Fruit fly (Drosophila melanogaster) whole organism, embryonic: Measurements from ENCODE around the gene sesB.

Experiments
- ATbp ChIP-seq: fragments of 200-800 bp; sonication (Bioruptor generic); optimal IDR thresholded peaks from 2 replicates; lab custom pipeline; 2017; ENCODE audit warnings: missing biosample characterization, mild to moderate bottlenecking, missing genetic modification characterization, missing genetic modification reagents
- Ada2b ChIP-seq: fragments of 200-800 bp; sonication (Bioruptor generic); IDR thresholded peaks from 2 replicates; pipeline ENCODE4 v1.3.6; 2022; ENCODE audit warnings: missing biosample characterization, missing genetic modification characterization
- Antp ChIP-seq: fragments of 200-800 bp; sonication (Bioruptor generic); optimal IDR thresholded peaks from 3 replicates; lab custom pipeline; 2016; ENCODE audit warnings: missing biosample characterization, missing genetic modification characterization
- Bteb2 ChIP-seq: fragments of 200-800 bp; sonication (Bioruptor generic); optimal IDR thresholded peaks from 2 replicates; lab custom pipeline; 2016; ENCODE audit warnings: missing biosample characterization, missing genetic modification characterization
- CG10267 ChIP-seq: fragments of 200-800 bp; sonication (Bioruptor generic); optimal IDR thresholded peaks from 2 replicates; lab custom pipeline; 2018; ENCODE audit warnings: missing biosample characterization, mild to moderate bottlenecking, missing genetic modification characterization, moderate library complexity
- CG10959 ChIP-seq: fragments of 200-800 bp; sonication (Bioruptor generic); IDR thresholded peaks from 2 replicates; pipeline ENCODE4 v1.3.6; 2022; ENCODE audit warnings: missing biosample characterization, missing genetic modification characterization
- CG11247 ChIP-seq: fragments of 200-800 bp; sonication (Bioruptor generic); IDR thresholded peaks from 2 replicates; pipeline ENCODE4 v1.3.6; 2022; ENCODE audit warnings: missing biosample characterization, missing genetic modification characterization
- CG11456 ChIP-seq: fragments of 200-800 bp; sonication (Bioruptor generic); IDR thresholded peaks from 3 replicates; pipeline ENCODE4 v1.3.6; 2022; ENCODE audit warnings: missing biosample characterization, missing genetic modification characterization
- CG13287 ChIP-seq: fragments of 200-800 bp; sonication (Bioruptor generic); IDR thresholded peaks from 2 replicates; pipeline ENCODE4 v1.3.6; 2022; ENCODE audit warnings: missing biosample characterization, missing genetic modification characterization; ENCODE audit not compliant: partially characterized antibody
- CG15269 ChIP-seq: fragments of 200-800 bp; sonication (Bioruptor generic); optimal IDR thresholded peaks from 2 replicates; lab custom pipeline; 2018; ENCODE audit warnings: missing biosample characterization, mild to moderate bottlenecking, missing genetic modification characterization, moderate library complexity
- CG1529 ChIP-seq: fragments of 200-800 bp; sonication (Bioruptor generic); optimal IDR thresholded peaks from 3 replicates; lab custom pipeline; 2018; ENCODE audit warnings: missing biosample characterization, missing genetic modification characterization
- CG15601 ChIP-seq: fragments of 200-800 bp; sonication (Bioruptor generic); optimal IDR thresholded peaks from 3 replicates; lab custom pipeline; 2019; ENCODE audit warnings: missing biosample characterization, mild to moderate bottlenecking, missing genetic modification characterization, moderate library complexity
- CG17802 ChIP-seq: fragments of 200-800 bp; sonication (Bioruptor generic); optimal IDR thresholded peaks from 2 replicates; lab custom pipeline; 2018; ENCODE audit warnings: missing biosample characterization, mild to moderate bottlenecking, missing genetic modification characterization, moderate library complexity
- CG17912 ChIP-seq: fragments of 200-800 bp; sonication (Bioruptor generic); optimal IDR thresholded peaks from 2 replicates; lab custom pipeline; 2018; ENCODE audit warnings: missing biosample characterization, mild to moderate bottlenecking, missing genetic modification characterization
- CG32767 ChIP-seq: fragments of 200-800 bp; sonication (Bioruptor generic); IDR thresholded peaks from 2 replicates; pipeline ENCODE4 v1.3.6; 2022; ENCODE audit warnings: missing biosample characterization, missing genetic modification characterization
- CG33213 ChIP-seq: fragments of 200-800 bp; sonication (Bioruptor generic); optimal IDR thresholded peaks from 3 replicates; lab custom pipeline; 2016; ENCODE audit warnings: missing biosample characterization, missing genetic modification characterization
- CG33557 ChIP-seq: fragments of 200-800 bp; sonication (Bioruptor generic); optimal IDR thresholded peaks from 2 replicates; lab custom pipeline; 2019; ENCODE audit warnings: missing biosample characterization, mild to moderate bottlenecking, missing genetic modification characterization, moderate library complexity
- CG4328 ChIP-seq: fragments of 200-800 bp; sonication (Bioruptor generic); optimal IDR thresholded peaks from 3 replicates; lab custom pipeline; 2017; ENCODE audit warnings: missing biosample characterization, missing genetic modification reagents, missing genetic modification characterization
- CG5953 ChIP-seq: fragments of 200-800 bp; sonication (Bioruptor generic); IDR thresholded peaks from 2 replicates; pipeline ENCODE4 v1.3.6; 2022; ENCODE audit warnings: missing biosample characterization, missing genetic modification characterization
- CG8765 ChIP-seq: fragments of 200-800 bp; sonication (Bioruptor generic); IDR thresholded peaks from 2 replicates; pipeline ENCODE4 v1.3.6; 2022; ENCODE audit warnings: missing biosample characterization, missing genetic modification characterization
- CoRest ChIP-seq: fragments of 200-800 bp; sonication (Bioruptor generic); optimal IDR thresholded peaks from 3 replicates; lab custom pipeline; 2018; ENCODE audit warnings: missing biosample characterization, mild to moderate bottlenecking, missing genetic modification characterization, moderate library complexity
- Dref ChIP-seq: fragments of 200-800 bp; sonication (Bioruptor generic); IDR thresholded peaks from 2 replicates; pipeline ENCODE4 v1.3.6; 2022; ENCODE audit warnings: missing biosample characterization, missing genetic modification characterization
- HHEX ChIP-seq: fragments of 200-800 bp; sonication (Bioruptor generic); optimal IDR thresholded peaks from 3 replicates; lab custom pipeline; 2017; ENCODE audit warnings: missing biosample characterization, mild to moderate bottlenecking, missing genetic modification characterization, missing genetic modification reagents
- Hmr ChIP-seq: fragments of 200-800 bp; sonication (Bioruptor generic); optimal IDR thresholded peaks from 3 replicates; lab custom pipeline; 2017; ENCODE audit warnings: mild to moderate bottlenecking, missing biosample characterization, missing genetic modification reagents, missing genetic modification characterization
- MBD-R2 ChIP-seq: fragments of 200-800 bp; sonication (Bioruptor generic); IDR thresholded peaks from 2 replicates; pipeline ENCODE4 v1.3.6; 2022; ENCODE audit warnings: missing biosample characterization, missing genetic modification characterization
- Med ChIP-seq: fragments of 200-800 bp; sonication (Bioruptor generic); peaks from one replicate; lab custom pipeline; 2016; ENCODE audit warnings: missing biosample characterization, missing genetic modification characterization, mild to moderate bottlenecking, inconsistent platforms, moderate library complexity
- Mrtf ChIP-seq: fragments of 200-800 bp; sonication (Bioruptor generic); IDR thresholded peaks from 3 replicates; pipeline ENCODE4 v1.3.6; 2022; ENCODE audit warnings: missing biosample characterization, missing genetic modification characterization
- Spps ChIP-seq: fragments of 200-800 bp; sonication (Bioruptor generic); optimal IDR thresholded peaks from 2 replicates; lab custom pipeline; 2018; ENCODE audit warnings: missing biosample characterization, mild to moderate bottlenecking, missing genetic modification characterization
- Sry-δ ChIP-seq: fragments of 200-800 bp; sonication (Bioruptor generic); optimal IDR thresholded peaks from 2 replicates; lab custom pipeline; 2016; ENCODE audit warnings: missing biosample characterization, missing genetic modification characterization
- Ssrp ChIP-seq: fragments of 200-800 bp; sonication (Bioruptor generic); optimal IDR thresholded peaks from 2 replicates; lab custom pipeline; 2018; ENCODE audit warnings: missing biosample characterization, mild to moderate bottlenecking, missing genetic modification characterization, moderate library complexity
- ase ChIP-seq: fragments of 200-800 bp; sonication (Bioruptor generic); IDR thresholded peaks from 3 replicates; pipeline ENCODE4 v1.3.6; 2022; ENCODE audit warnings: missing biosample characterization, missing genetic modification characterization
- bcd ChIP-seq: fragments of 200-800 bp; sonication (Bioruptor generic); optimal IDR thresholded peaks from 2 replicates; lab custom pipeline; 2017; ENCODE audit warnings: missing biosample characterization, mild to moderate bottlenecking, missing genetic modification characterization
- bowl ChIP-seq: fragments of 200-800 bp; sonication (Bioruptor generic); IDR thresholded peaks from 2 replicates; pipeline ENCODE4 v1.3.6; 2022; ENCODE audit warnings: missing biosample characterization, missing genetic modification characterization
- crp ChIP-seq, 2 experiments: fragments of 200-800 bp; sonication (Bioruptor generic); optimal IDR thresholded peaks; 2 replicates in 1 of 2; 3 replicates in 1 of 2; lab custom pipeline; 2017; ENCODE audit warnings: missing biosample characterization in 2 of 2, missing genetic modification characterization in 2 of 2, mild to moderate bottlenecking in 1 of 2, moderate library complexity in 1 of 2
- fu2 ChIP-seq: fragments of 200-800 bp; sonication (Bioruptor generic); optimal IDR thresholded peaks from 2 replicates; lab custom pipeline; 2016; ENCODE audit warnings: missing biosample characterization, missing genetic modification characterization
- h ChIP-seq: fragments of >200 bp; optimal IDR thresholded peaks from 2 replicates; lab custom pipeline; 2017
- hb ChIP-seq: fragments of 200-800 bp; sonication (Bioruptor generic); IDR thresholded peaks from 3 replicates; pipeline ENCODE4 v1.3.6; 2022; ENCODE audit warnings: missing biosample characterization, missing genetic modification characterization; ENCODE audit not compliant: partially characterized antibody
- her ChIP-seq: fragments of 200-800 bp; sonication (Bioruptor generic); optimal IDR thresholded peaks from 2 replicates; lab custom pipeline; 2016; ENCODE audit warnings: missing biosample characterization, missing genetic modification characterization
- lilli ChIP-seq: fragments of 200-800 bp; sonication (Bioruptor generic); optimal IDR thresholded peaks from 3 replicates; lab custom pipeline; 2016; ENCODE audit warnings: missing biosample characterization, missing genetic modification characterization
- lmd ChIP-seq: fragments of 200-800 bp; sonication (Bioruptor generic); IDR thresholded peaks from 2 replicates; pipeline ENCODE4 v1.3.6; 2022; ENCODE audit warnings: missing biosample characterization, missing genetic modification characterization
- lov ChIP-seq, 2 experiments: fragments of 200-800 bp in 1 of 2; fragments of >200 bp in 1 of 2; sonication (Bioruptor generic) in 1 of 2; IDR thresholded peaks in 1 of 2; optimal IDR thresholded peaks in 1 of 2; 2 replicates in 1 of 2; 3 replicates in 1 of 2; pipeline versions ENCODE4 v1.3.6 to Lab custom; 2017 to 2022; ENCODE audit warnings: missing biosample characterization in 1 of 2, missing genetic modification characterization in 1 of 2
- mam ChIP-seq: fragments of 200-800 bp; sonication (Bioruptor generic); optimal IDR thresholded peaks from 3 replicates; lab custom pipeline; 2016; ENCODE audit warnings: missing biosample characterization, missing genetic modification characterization
- odd ChIP-seq: fragments of 200-800 bp; sonication (Bioruptor generic); optimal IDR thresholded peaks from 2 replicates; lab custom pipeline; 2017; ENCODE audit warnings: missing biosample characterization, mild to moderate bottlenecking, missing genetic modification characterization
- phol ChIP-seq: fragments of 200-800 bp; sonication (Bioruptor generic); optimal IDR thresholded peaks from 3 replicates; lab custom pipeline; 2018; ENCODE audit warnings: missing biosample characterization, mild to moderate bottlenecking, missing genetic modification characterization, moderate library complexity
- so ChIP-seq: fragments of 200-800 bp; sonication (Bioruptor generic); IDR thresholded peaks from 3 replicates; pipeline ENCODE4 v1.3.6; 2022; ENCODE audit warnings: missing biosample characterization, missing genetic modification characterization
- stc ChIP-seq: fragments of 200-800 bp; sonication (Bioruptor generic); IDR thresholded peaks from 2 replicates; pipeline ENCODE4 v1.3.6; 2022; ENCODE audit warnings: missing biosample characterization, missing genetic modification characterization
- sug ChIP-seq: fragments of 200-800 bp; optimal IDR thresholded peaks from 2 replicates; lab custom pipeline; 2019; ENCODE audit warnings: missing biosample characterization, mild to moderate bottlenecking, missing genetic modification characterization, moderate library complexity
- tna ChIP-seq: fragments of 200-800 bp; sonication (Bioruptor generic); IDR thresholded peaks from 2 replicates; pipeline ENCODE4 v1.3.6; 2022; ENCODE audit warnings: missing biosample characterization, missing genetic modification characterization; ENCODE audit not compliant: partially characterized antibody
- toy ChIP-seq: fragments of 200-800 bp; sonication (Bioruptor generic); IDR thresholded peaks from 2 replicates; pipeline ENCODE4 v1.3.6; 2022; ENCODE audit warnings: missing biosample characterization, missing genetic modification characterization
- z ChIP-seq: fragments of 200-800 bp; sonication (Bioruptor generic); IDR thresholded peaks from 3 replicates; pipeline ENCODE4 v1.3.6; 2022; ENCODE audit warnings: missing biosample characterization, missing genetic modification characterization
- zfh1 ChIP-seq: fragments of 200-800 bp; sonication (Bioruptor generic); IDR thresholded peaks from 3 replicates; pipeline ENCODE4 v1.3.6; 2022; ENCODE audit warnings: missing biosample characterization, missing genetic modification characterization

The sesB gene

DNA sequence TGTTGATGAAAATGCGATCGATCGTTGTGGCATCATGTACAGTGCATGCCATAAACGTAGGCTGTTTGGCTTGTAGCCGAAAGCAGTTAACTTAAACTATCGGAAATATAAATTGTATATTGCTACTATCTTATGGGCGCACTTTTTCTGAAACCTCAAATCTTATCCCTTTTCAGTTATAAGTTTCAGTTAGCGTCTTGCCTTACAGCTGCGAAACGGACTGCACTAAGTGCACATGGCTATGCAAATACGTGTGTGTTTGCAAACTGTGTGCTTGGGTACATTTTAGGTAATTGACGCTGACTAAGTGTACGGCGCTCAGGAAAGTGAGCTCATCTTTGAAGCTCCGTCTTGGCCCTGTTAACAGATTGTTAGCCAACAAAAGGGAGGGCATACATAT lies 11.1 kb downstream of the sesB start (continued):
- TF ChIP-seq CG13287 (GFP tag; lab: Robert Waterston, UW) = no peak
- TF ChIP-seq Bteb2 (GFP tag; lab: Kevin White, UChicago) = no peak
- no peak for TF ChIP-seq fu2 (GFP tag; lab: Kevin White, UChicago)
- peak; percentile 7 for TF ChIP-seq odd
- TF ChIP-seq lov (optimal IDR thresholded peaks at IDR 0.05; lab: Kevin White, UChicago) = no peak
- TF ChIP-seq lov (GFP tag; IDR thresholded peaks at IDR 0.05; lab: Robert Waterston, UW) = no peak
- peak; percentile 58; the same call in 1 of the 3 replicates for TF ChIP-seq CG11456 (GFP tag; lab: Robert Waterston, UW)
- peak; percentile 69 for TF ChIP-seq CG15269
- TF ChIP-seq CG33557 = no peak
- no peak for TF ChIP-seq CG10267
- TF ChIP-seq ase (GFP tag; lab: Robert Waterston, UW) = peak; percentile 65; the same call in 2 of the 3 replicates
- no peak for TF ChIP-seq Sry-δ (GFP tag; lab: Kevin White, UChicago)
- TF ChIP-seq zfh1 = 0 out of 3 replicates have a peak, but pooled peaks have one; percentile 32
- TF ChIP-seq CG4328 (GFP tag; lab: Kevin White, UChicago) = peak; percentile 1
- no peak for TF ChIP-seq h (lab: Kevin White, UChicago)
- TF ChIP-seq CG10959 (GFP tag; lab: Robert Waterston, UW) = no peak
- no peak for TF ChIP-seq z (GFP tag; lab: Robert Waterston, UW)
- no peak for TF ChIP-seq CG8765 (GFP tag; lab: Robert Waterston, UW)
- peak; percentile 43 for TF ChIP-seq bcd (GFP tag; lab: Kevin White, UChicago)
- no peak for TF ChIP-seq CG17912 (GFP tag; lab: Kevin White, UChicago)
- TF ChIP-seq CG33213 (GFP tag; lab: Kevin White, UChicago) = peak; percentile 5
- peak; percentile 49; the same call in 1 of the 2 replicates for TF ChIP-seq Ada2b (GFP tag; lab: Robert Waterston, UW)
- peak; percentile 12 for TF ChIP-seq Ssrp (tag; lab: Kevin White, UChicago)
- peak; percentile 76; the same call in 2 of the 3 replicates for TF ChIP-seq so
- TF ChIP-seq Dref (GFP tag; lab: Robert Waterston, UW) = no peak
- no peak for TF ChIP-seq MBD-R2
- peak; percentile 44 for TF ChIP-seq CoRest (tag; lab: Kevin White, UChicago)
- TF ChIP-seq CG32767 (GFP tag; lab: Robert Waterston, UW) = peak; percentile 43; the same call in 1 of the 2 replicates
- TF ChIP-seq toy (GFP tag; lab: Robert Waterston, UW) = no peak
- no peak for TF ChIP-seq her (GFP tag; lab: Kevin White, UChicago)
- TF ChIP-seq CG5953 (GFP tag; lab: Robert Waterston, UW) = peak; percentile 43; the same call in 1 of the 2 replicates
- peak; percentile 37 for TF ChIP-seq phol
- TF ChIP-seq sug (tag; lab: Kevin White, UChicago) = no peak
- peak; percentile 84 for TF ChIP-seq Med (GFP tag; lab: Kevin White, UChicago)
- TF ChIP-seq bowl = peak; percentile 21; the same call in 1 of the 2 replicates
- TF ChIP-seq CG11247 (GFP tag; lab: Robert Waterston, UW) = peak; percentile 55; the same call in 1 of the 2 replicates
- peak; percentile 41 for TF ChIP-seq Antp (GFP tag; lab: Kevin White, UChicago)
- no peak for TF ChIP-seq tna
- peak; percentile 32 for TF ChIP-seq CG1529
- TF ChIP-seq hb (GFP tag; lab: Robert Waterston, UW) = no peak
- TF ChIP-seq crp (GFP tag; optimal IDR thresholded peaks at IDR 0.05; lab: Kevin White, UChicago) = no peak
- TF ChIP-seq mam = peak; percentile 13
- peak; percentile 35 for TF ChIP-seq lilli
- no peak for TF ChIP-seq CG15601
- TF ChIP-seq Spps (tag; lab: Kevin White, UChicago) = no peak
- TF ChIP-seq CG17802 (tag; lab: Kevin White, UChicago) = no peak
- TF ChIP-seq HHEX (GFP tag; lab: Kevin White, UChicago) = peak; percentile 22
- TF ChIP-seq Mrtf = 0 out of 3 replicates have a peak, but pooled peaks have one; percentile 57
- TF ChIP-seq stc (GFP tag; lab: Robert Waterston, UW) = peak; percentile 64; the same call in 1 of the 2 replicates
- peak; percentile 23 for TF ChIP-seq Hmr (GFP tag; lab: Kevin White, UChicago)
- TF ChIP-seq ATbp = peak; percentile 54
- TF ChIP-seq lmd (GFP tag; lab: Robert Waterston, UW) = no peak
